Worm (Caenorhabditis elegans) whole organism, L4 larva: ENCODE data around the gene C25A8.5.

Experiments
- F37D6.2 ChIP-seq: sonication (generic microtip); optimal IDR thresholded peaks from 2 replicates; lab custom pipeline; 2016; ENCODE audit warnings: mild to moderate bottlenecking, missing genetic modification characterization, missing compliant biosample characterization
- F44E2.7 ChIP-seq: fragments of 200-800 bp; sonication (Bioruptor generic); IDR thresholded peaks from 2 replicates; pipeline ENCODE4 v2.1.2; 2022; ENCODE audit warnings: missing genetic modification characterization, missing compliant biosample characterization
- T26A8.4 ChIP-seq: fragments of 200-800 bp; sonication (Bioruptor generic); IDR thresholded peaks from 2 replicates; pipeline ENCODE4 v1.3.6; 2022; ENCODE audit warnings: missing genetic modification characterization, missing compliant biosample characterization
- Y48G9A.11 ChIP-seq: fragments of 200-800 bp; sonication (Bioruptor generic); IDR thresholded peaks from 2 replicates; pipeline ENCODE4 v1.3.6; 2022; ENCODE audit warnings: missing genetic modification reagents, missing genetic modification characterization, missing compliant biosample characterization
- aha-1 ChIP-seq: fragments of 150-350 bp; peaks from one replicate; lab custom pipeline; 2014; ENCODE audit warnings: missing biosample characterization, missing genetic modification characterization
- ceh-20 ChIP-seq: fragments of 200-800 bp; sonication (Bioruptor generic); IDR thresholded peaks from 2 replicates; pipeline ENCODE4 v1.3.6; 2022; ENCODE audit warnings: missing genetic modification reagents, missing genetic modification characterization, missing compliant biosample characterization
- ceh-32 ChIP-seq: sonication (generic microtip); optimal IDR thresholded peaks from 2 replicates; lab custom pipeline; 2016; ENCODE audit warnings: mild to moderate bottlenecking, missing genetic modification characterization, missing compliant biosample characterization; ENCODE audit not compliant: poor library complexity
- ceh-62 ChIP-seq: sonication (generic microtip); optimal IDR thresholded peaks from 2 replicates; lab custom pipeline; 2017; ENCODE audit warnings: missing biosample characterization, missing genetic modification characterization
- ceh-82 ChIP-seq: sonication (generic microtip); optimal IDR thresholded peaks from 2 replicates; lab custom pipeline; 2017; ENCODE audit warnings: missing biosample characterization, missing genetic modification characterization
- ces-1 ChIP-seq: fragments of 150-350 bp; sonication (generic microtip); optimal IDR thresholded peaks from 4 replicates; lab custom pipeline; 2014; ENCODE audit warnings: missing biosample characterization, missing genetic modification reagents, missing genetic modification characterization
- cey-2 ChIP-seq: sonication (generic microtip); optimal IDR thresholded peaks from 3 replicates; lab custom pipeline; 2017; ENCODE audit warnings: missing genetic modification characterization, mild to moderate bottlenecking, missing compliant biosample characterization, antibody characterized with exemption, borderline replicate concordance; ENCODE audit not compliant: insufficient read depth
- ctbp-1 ChIP-seq: fragments of 200-800 bp; sonication (Bioruptor generic); IDR thresholded peaks from 2 replicates; pipeline ENCODE4 v1.3.6; 2022; ENCODE audit warnings: missing genetic modification reagents, missing genetic modification characterization, missing compliant biosample characterization
- daf-19 ChIP-seq: fragments of 200-800 bp; sonication (Bioruptor generic); conservative IDR thresholded peaks from 2 replicates; pipeline ENCODE4 v1.3.6; 2022; ENCODE audit warnings: missing genetic modification characterization, missing compliant biosample characterization
- dmd-8 ChIP-seq: fragments of 200-800 bp; sonication (Bioruptor generic); IDR thresholded peaks from 2 replicates; pipeline ENCODE4 v1.3.6; 2022; ENCODE audit warnings: missing genetic modification characterization, missing compliant biosample characterization
- dmd-9 ChIP-seq: fragments of 200-800 bp; sonication (Bioruptor generic); IDR thresholded peaks from 2 replicates; pipeline ENCODE4 v1.3.6; 2022; ENCODE audit warnings: missing genetic modification reagents, missing genetic modification characterization, missing compliant biosample characterization
- dpl-1 ChIP-seq: fragments of 150-350 bp; optimal IDR thresholded peaks from 2 replicates; lab custom pipeline; 2014; ENCODE audit warnings: missing biosample characterization, missing genetic modification reagents, missing genetic modification characterization
- duxl-1 ChIP-seq: sonication (generic microtip); optimal IDR thresholded peaks from 2 replicates; lab custom pipeline; 2016; ENCODE audit warnings: mild to moderate bottlenecking, missing genetic modification characterization, moderate library complexity, missing compliant biosample characterization; ENCODE audit not compliant: poor library complexity
- fkh-10 ChIP-seq: fragments of 150-350 bp; optimal IDR thresholded peaks from 2 replicates; lab custom pipeline; 2014; ENCODE audit warnings: missing biosample characterization, missing genetic modification reagents, missing genetic modification characterization
- fos-1 ChIP-seq: fragments of 150-350 bp; optimal IDR thresholded peaks from 2 replicates; lab custom pipeline; 2014; ENCODE audit warnings: missing biosample characterization, missing genetic modification characterization
- hlh-11 ChIP-seq: fragments of 200-800 bp; sonication (Bioruptor generic); optimal IDR thresholded peaks from 2 replicates; lab custom pipeline; 2018; ENCODE audit warnings: mild to moderate bottlenecking, missing genetic modification characterization, missing compliant biosample characterization
- lin-13 ChIP-seq: fragments of 150-350 bp; optimal IDR thresholded peaks from 2 replicates; lab custom pipeline; 2014; ENCODE audit warnings: missing biosample characterization, missing genetic modification reagents, missing genetic modification characterization
- lir-3 ChIP-seq: sonication (generic microtip); optimal IDR thresholded peaks from 2 replicates; lab custom pipeline; 2016; ENCODE audit warnings: mild to moderate bottlenecking, missing genetic modification characterization, missing compliant biosample characterization
- lsy-2 ChIP-seq, 2 experiments: fragments of 150-350 bp in 1 of 2; sonication (generic microtip) in 1 of 2; optimal IDR thresholded peaks; 2 replicates each; lab custom pipeline; 2014 to 2017; ENCODE audit warnings: missing biosample characterization in 2 of 2, missing genetic modification characterization in 2 of 2
- madf-9 ChIP-seq: fragments of 200-800 bp; sonication (Bioruptor generic); conservative IDR thresholded peaks from 2 replicates; pipeline ENCODE4 v1.3.6; 2022; ENCODE audit warnings: missing genetic modification reagents, missing genetic modification characterization, missing compliant biosample characterization
- mdt-29 ChIP-seq: fragments of 200-800 bp; sonication (Bioruptor generic); IDR thresholded peaks from 2 replicates; pipeline ENCODE4 v1.3.6; 2022; ENCODE audit warnings: missing genetic modification reagents, missing genetic modification characterization, missing compliant biosample characterization
- mxl-2 ChIP-seq: fragments of 200-800 bp; sonication (Bioruptor generic); conservative IDR thresholded peaks from 2 replicates; pipeline ENCODE4 v1.3.6; 2022; ENCODE audit warnings: missing genetic modification reagents, missing genetic modification characterization, missing compliant biosample characterization
- nhr-10 ChIP-seq: fragments of 150-350 bp; optimal IDR thresholded peaks from 2 replicates; lab custom pipeline; 2014; ENCODE audit warnings: missing biosample characterization, missing genetic modification characterization
- nhr-6 ChIP-seq: fragments of 150-350 bp; optimal IDR thresholded peaks from 2 replicates; lab custom pipeline; 2014; ENCODE audit warnings: missing biosample characterization, missing genetic modification characterization
- nhr-76 ChIP-seq: fragments of 150-350 bp; optimal IDR thresholded peaks from 2 replicates; lab custom pipeline; 2014; ENCODE audit warnings: missing biosample characterization, missing genetic modification characterization
- set-16 ChIP-seq: fragments of 200-800 bp; sonication (Bioruptor generic); IDR thresholded peaks from 2 replicates; pipeline ENCODE4 v1.3.6; 2022; ENCODE audit warnings: missing genetic modification reagents, missing genetic modification characterization, missing compliant biosample characterization
- skn-1 ChIP-seq: fragments of 150-350 bp; optimal IDR thresholded peaks from 2 replicates; lab custom pipeline; 2014; ENCODE audit warnings: missing biosample characterization, missing genetic modification characterization
- spr-1 ChIP-seq: sonication (generic microtip); optimal IDR thresholded peaks from 2 replicates; lab custom pipeline; 2016; ENCODE audit warnings: mild to moderate bottlenecking, missing genetic modification characterization, missing compliant biosample characterization
- spr-3 ChIP-seq: fragments of 200-800 bp; sonication (Bioruptor generic); optimal IDR thresholded peaks from 2 replicates; lab custom pipeline; 2018; ENCODE audit warnings: mild to moderate bottlenecking, missing genetic modification characterization, missing compliant biosample characterization
- tag-97 ChIP-seq: fragments of 200-800 bp; sonication (Bioruptor generic); IDR thresholded peaks from 2 replicates; pipeline ENCODE4 v1.3.6; 2022; ENCODE audit warnings: missing genetic modification characterization, missing compliant biosample characterization
- tra-1 ChIP-seq: fragments of 200-800 bp; sonication (Bioruptor generic); IDR thresholded peaks from 2 replicates; pipeline ENCODE4 v1.3.6; 2022; ENCODE audit warnings: missing genetic modification reagents, missing genetic modification characterization, missing compliant biosample characterization
- unc-62 ChIP-seq, 3 experiments: fragments of 150-350 bp in 1 of 3; sonication (generic microtip); optimal IDR thresholded peaks in 2 of 3; peaks in 1 of 3; 1 replicate in 1 of 3; 2 replicates in 2 of 3; lab custom pipeline; 2014 to 2017; ENCODE audit warnings: missing biosample characterization in 3 of 3, missing genetic modification characterization in 3 of 3, missing genetic modification reagents in 3 of 3, missing genotype in 1 of 3
- zfp-3 ChIP-seq: fragments of 200-800 bp; sonication (Bioruptor generic); conservative IDR thresholded peaks from 2 replicates; pipeline ENCODE4 v1.3.6; 2022; ENCODE audit warnings: missing genetic modification reagents, missing genetic modification characterization, missing compliant biosample characterization
- ztf-7 ChIP-seq: fragments of 150-350 bp; optimal IDR thresholded peaks from 2 replicates; lab custom pipeline; 2014; ENCODE audit warnings: missing biosample characterization, missing genetic modification characterization

Gene C25A8.5

DNA sequence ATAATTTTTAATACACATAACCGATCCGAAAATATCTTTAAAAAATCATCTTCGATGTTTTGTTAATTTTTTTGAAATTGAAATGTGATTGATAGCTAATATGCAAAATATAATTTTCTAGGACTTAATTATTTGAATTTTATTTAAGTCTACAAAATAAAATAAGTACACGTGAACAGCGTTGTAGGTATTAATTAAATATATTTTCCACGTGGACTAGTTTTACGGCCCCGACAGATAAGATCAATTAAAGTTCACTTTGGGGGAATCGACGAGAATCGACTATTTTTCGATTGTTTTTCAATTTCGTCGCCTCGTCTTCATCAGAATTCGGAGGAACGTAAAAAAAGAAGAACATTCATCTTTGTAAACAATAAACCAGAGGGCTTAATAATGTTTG, at the start of gene C25A8.5:
TSS of gene C25A8.5 (plus strand) at position 301 of the 400 bp plus-strand sequence.
- TF ChIP-seq hlh-11 (tag; lab: Kevin White, UChicago) (no peak), aha-1 (no peak), nhr-10 (no peak), ceh-62 (tag; lab: Kevin White, UChicago) (no peak), T26A8.4 (GFP tag; lab: Robert Waterston, UW) (no peak), dmd-8 (no peak), mxl-2 (GFP tag; lab: Robert Waterston, UW) (no peak), spr-1 (tag; lab: Kevin White, UChicago) (no peak), zfp-3 (no peak), daf-19 (no peak), set-16 (no peak), ceh-32 (tag; lab: Kevin White, UChicago) (no peak), ceh-20 (GFP tag; lab: Robert Waterston, UW) (no peak), skn-1 (tag; lab: Kevin White, UChicago) (no peak), lir-3 (tag; lab: Kevin White, UChicago) (no peak), dmd-9 (GFP tag; lab: Robert Waterston, UW) (no peak), lin-13 (GFP tag; lab: Kevin White, UChicago) (no peak)

DNA sequence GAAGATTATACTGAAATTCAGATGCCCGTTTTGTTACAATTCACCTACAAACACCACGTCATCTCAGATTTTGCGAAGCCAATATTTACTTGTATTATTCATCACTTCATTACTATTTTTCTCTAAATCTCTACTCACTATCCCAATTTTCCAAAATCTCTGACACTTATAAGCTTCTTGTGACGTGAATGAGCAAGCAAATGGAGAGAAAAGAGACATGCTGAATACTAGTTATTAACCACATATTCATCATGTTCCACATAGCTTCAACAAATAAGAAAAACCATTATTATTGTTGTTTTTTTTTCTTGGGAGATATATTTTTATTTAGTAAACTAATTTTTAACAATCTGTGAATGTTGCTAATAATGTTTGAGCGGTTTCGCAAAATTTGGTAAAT, 48.0 kb upstream of the C25A8.5 start:
- TF ChIP-seq F37D6.2 (no peak), cey-2 (tag; lab: Kevin White, UChicago) (no peak), daf-19 (no peak), ces-1 (no peak), mxl-2 (GFP tag; lab: Robert Waterston, UW) (no peak), dpl-1 (GFP tag; lab: Kevin White, UChicago) (no peak), ztf-7 (tag; lab: Kevin White, UChicago) (no peak), madf-9 (no peak), tra-1 (GFP tag; lab: Robert Waterston, UW) (no peak), nhr-10 (no peak), nhr-6 (no peak), F44E2.7 (GFP tag; lab: Robert Waterston, UW) (no peak)

DNA sequence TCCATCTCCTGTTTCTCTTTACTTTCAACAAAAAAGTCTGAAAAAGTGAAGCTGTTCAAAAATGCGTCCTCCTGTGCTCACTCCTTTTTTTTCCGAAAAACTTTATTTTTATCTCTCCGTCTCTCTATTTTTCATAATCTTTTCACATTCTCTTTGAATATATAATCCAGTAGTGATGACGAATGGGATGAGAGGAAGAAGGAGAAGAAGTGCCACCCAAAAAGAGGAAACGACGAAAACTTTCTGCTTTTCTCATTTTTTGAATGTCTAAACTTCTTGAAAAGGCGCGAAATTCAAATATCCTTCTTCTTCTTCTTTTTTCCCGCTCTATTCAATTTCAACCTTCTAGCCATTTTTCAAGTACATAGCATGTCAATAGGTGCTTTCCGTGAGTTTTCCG, 44.6 kb upstream of the C25A8.5 start:
- TF ChIP-seq duxl-1 (tag; lab: Kevin White, UChicago) (no peak), spr-3 (GFP tag; lab: Kevin White, UChicago) (no peak), Y48G9A.11 (GFP tag; lab: Robert Waterston, UW) (no peak), zfp-3 (no peak), ceh-82 (no peak), lir-3 (tag; lab: Kevin White, UChicago) (no peak), fos-1 (tag; lab: Kevin White, UChicago) (no peak), fkh-10 (GFP tag; lab: Kevin White, UChicago) (peak; percentile 96), aha-1 (peak; percentile 40), nhr-76 (tag; lab: Kevin White, UChicago) (no peak), mdt-29 (GFP tag; lab: Robert Waterston, UW) (no peak), lsy-2 (tag; optimal IDR thresholded peaks at IDR 0.05; lab: Kevin White, UChicago) (peak in 1 of 2 experiments; percentile 0), unc-62 (GFP tag; optimal IDR thresholded peaks at IDR 0.05 in 1 of 2; lab: Kevin White, UChicago) (peak in 1 of 2 experiments; percentile 54), unc-62 (tag; optimal IDR thresholded peaks at IDR 0.05; lab: Kevin White, UChicago) (no peak), tag-97 (GFP tag; lab: Robert Waterston, UW) (no peak), ctbp-1 (GFP tag; lab: Robert Waterston, UW) (0 out of 2 replicates have a peak, but pooled peaks have one; percentile 35)
